Worm (Caenorhabditis elegans): Measurements from ENCODE around the gene pqn-29.

ce11 chrIII:4643262-4643661 lies 2.9 kb downstream of the pqn-29 start, which contains the start of gene pfas-1:
- TF ChIP-seq unc-62 (GFP tag; optimal IDR thresholded peaks at IDR 0.05) (no peak), zag-1 (tag; optimal IDR thresholded peaks at IDR 0.05) (no peak), ztf-4 (tag; optimal IDR thresholded peaks at IDR 0.05) (no peak), nhr-12 (tag; optimal IDR thresholded peaks at IDR 0.05) (no peak), skn-1 (tag; optimal IDR thresholded peaks at IDR 0.05) (no peak), nhr-6 (tag; optimal IDR thresholded peaks at IDR 0.05) (no peak), alr-1 (tag; optimal IDR thresholded peaks at IDR 0.05) (no peak), blmp-1 (tag; optimal IDR thresholded peaks at IDR 0.05; ENCODE audit: insufficient read depth) (no peak), nhr-23 (tag; optimal IDR thresholded peaks at IDR 0.05) (no peak), ZK546.5 (tag; optimal IDR thresholded peaks at IDR 0.05) (no peak)
